Worm (Caenorhabditis elegans) whole organism, midembryonic: ENCODE data around the gene sna-2.

Experiments
- cog-1 ChIP-seq: sonication (generic microtip); optimal IDR thresholded peaks from 2 replicates; lab custom pipeline; 2016; ENCODE audit warnings: missing genetic modification characterization, missing compliant biosample characterization
- tab-1 ChIP-seq: fragments of 200-800 bp; sonication (Bioruptor generic); IDR thresholded peaks from 2 replicates; pipeline ENCODE4 v1.3.6; 2022; ENCODE audit warnings: missing genetic modification characterization, missing compliant biosample characterization

- TF ChIP-seq tab-1 (GFP tag; lab: Robert Waterston, UW) (no peak), cog-1 (tag; lab: Kevin White, UChicago) (peak; percentile 11)
These were observed 6.6 kb downstream of the sna-2 start for ce11 chrIV:9770798-9771197.
